Worm (Caenorhabditis elegans): Measurements from ENCODE around the gene str-185.

DNA sequence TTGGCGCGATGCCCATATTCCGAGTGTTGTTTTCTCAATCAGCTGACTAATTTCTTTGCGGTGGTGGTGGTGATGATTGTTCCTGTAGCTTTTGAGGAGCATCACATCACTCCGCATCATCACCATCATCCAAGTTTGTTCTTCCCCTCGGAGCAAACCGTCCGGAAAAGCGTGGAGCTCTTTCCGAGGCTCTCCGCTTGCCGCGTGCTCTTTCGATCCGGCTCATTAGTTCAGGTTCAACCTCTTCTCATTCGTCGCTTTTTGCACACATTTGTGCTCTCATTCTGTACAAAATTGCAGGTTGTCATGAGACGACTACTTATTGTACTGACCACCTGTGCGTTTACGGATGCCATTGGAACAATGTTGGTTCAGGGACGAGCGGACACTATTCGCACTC lies 35.4 kb upstream of the str-185 start, which contains the start of gene M01H9.5:
- TF ChIP-seq W03F9.2 (tag; optimal IDR thresholded peaks at IDR 0.05) (no peak), dao-5 (tag; optimal IDR thresholded peaks at IDR 0.05) (no peak)
